Worm (Caenorhabditis elegans) whole organism, midembryonic: ENCODE measurements around the gene pals-20.
"Not testable (repeated sequence)": the region's sequence is repeated elsewhere in the genome, so short reads cannot be mapped to it uniquely, and the experiment has no call there.

Source experiments
- flt-1 ChIP-seq: fragments of 200-800 bp; sonication (Bioruptor generic); IDR thresholded peaks from 2 replicates; pipeline ENCODE4 v1.3.6; 2022; ENCODE audit warnings: missing genetic modification characterization, missing compliant biosample characterization
- med-1 ChIP-seq: sonication (generic microtip); optimal IDR thresholded peaks from 2 replicates; lab custom pipeline; 2017; ENCODE audit warnings: missing genetic modification characterization, mild to moderate bottlenecking, missing compliant biosample characterization, antibody characterized with exemption, missing genetic modification reagents; ENCODE audit not compliant: insufficient read depth
- ztf-23 ChIP-seq: fragments of 200-800 bp; sonication (Bioruptor generic); IDR thresholded peaks from 2 replicates; pipeline ENCODE4 v1.3.6; 2022; ENCODE audit warnings: missing genetic modification reagents, missing genetic modification characterization, missing compliant biosample characterization

DNA sequence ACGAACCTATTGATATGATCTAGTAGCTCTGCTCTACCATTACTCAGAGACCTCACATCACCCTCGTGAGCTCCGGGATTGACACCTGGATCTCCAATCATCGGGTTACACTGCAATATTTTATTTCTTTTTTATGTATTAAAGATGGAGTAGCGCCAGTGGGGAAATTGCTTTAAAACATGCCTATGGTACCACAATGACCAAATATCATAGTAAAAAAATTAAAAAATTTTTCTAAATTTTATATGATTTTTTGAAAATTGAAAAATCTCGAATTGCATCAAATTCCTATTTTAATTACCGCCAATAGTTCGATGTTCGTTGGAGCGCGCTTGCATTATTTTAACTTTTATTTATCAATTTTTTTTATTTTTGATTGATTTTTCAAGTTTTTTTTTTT is 10.2 kb downstream of the pals-20 start, which contains the start of gene pals-40:
- TF ChIP-seq flt-1 (GFP tag; lab: Robert Waterston, UW); ztf-23 (GFP tag; lab: Robert Waterston, UW); med-1 (GFP tag; lab: Kevin White, UChicago): not testable (repeated sequence)
